Worm (Caenorhabditis elegans) whole organism, late embryonic: ENCODE data around the gene srp-8.
A peak's percentile ranks its signal among the peaks of the same experiment; 100 is the strongest.

Experiments used
- C38D4.7 ChIP-seq: fragments of 200-800 bp; sonication (Bioruptor generic); optimal IDR thresholded peaks from 2 replicates; lab custom pipeline; 2018; ENCODE audit warnings: mild to moderate bottlenecking, missing genetic modification characterization, moderate library complexity, missing compliant biosample characterization
- K09A11.1 ChIP-seq: sonication (generic microtip); optimal IDR thresholded peaks from 2 replicates; lab custom pipeline; 2017; ENCODE audit warnings: antibody characterized with exemption, mild to moderate bottlenecking, missing genetic modification characterization, missing compliant biosample characterization; ENCODE audit not compliant: insufficient read depth
- ama-1 ChIP-seq: fragments of 150-350 bp; optimal IDR thresholded peaks from 2 replicates; lab custom pipeline; 2014
- ceh-14 ChIP-seq: sonication (generic microtip); optimal IDR thresholded peaks from 2 replicates; lab custom pipeline; 2016; ENCODE audit warnings: missing genotype, missing genetic modification characterization, missing compliant biosample characterization
- ceh-19 ChIP-seq: fragments of 200-800 bp; sonication (Bioruptor generic); optimal IDR thresholded peaks from 2 replicates; lab custom pipeline; 2018; ENCODE audit warnings: mild to moderate bottlenecking, missing genetic modification characterization, missing compliant biosample characterization
- ceh-22 ChIP-seq: sonication (generic microtip); optimal IDR thresholded peaks from 2 replicates; lab custom pipeline; 2017; ENCODE audit warnings: missing biosample characterization, missing genetic modification characterization
- ceh-24 ChIP-seq: sonication (generic microtip); optimal IDR thresholded peaks from 2 replicates; lab custom pipeline; 2016; ENCODE audit warnings: mild to moderate bottlenecking, missing genetic modification characterization, missing compliant biosample characterization
- ceh-30 ChIP-seq: fragments of 150-350 bp; optimal IDR thresholded peaks from 2 replicates; lab custom pipeline; 2014; ENCODE audit warnings: missing biosample characterization, missing genetic modification characterization
- ceh-31 ChIP-seq: sonication (generic microtip); optimal IDR thresholded peaks from 2 replicates; lab custom pipeline; 2016; ENCODE audit warnings: missing genetic modification characterization, missing compliant biosample characterization
- ceh-34 ChIP-seq: sonication (generic microtip); optimal IDR thresholded peaks from 2 replicates; lab custom pipeline; 2016; ENCODE audit warnings: mild to moderate bottlenecking, missing genetic modification characterization, missing compliant biosample characterization
- ceh-45 ChIP-seq: fragments of 200-800 bp; sonication (Bioruptor generic); IDR thresholded peaks from 2 replicates; pipeline ENCODE4 v1.3.6; 2022; ENCODE audit warnings: missing genetic modification reagents, missing genetic modification characterization, missing compliant biosample characterization
- ceh-48 ChIP-seq: sonication (generic microtip); optimal IDR thresholded peaks from 2 replicates; lab custom pipeline; 2016; ENCODE audit warnings: missing genetic modification characterization, inconsistent platforms, missing compliant biosample characterization
- dmd-4 ChIP-seq: sonication (generic microtip); optimal IDR thresholded peaks from 2 replicates; lab custom pipeline; 2016; ENCODE audit warnings: borderline replicate concordance, missing genetic modification characterization, missing compliant biosample characterization
- dve-1 ChIP-seq: sonication (generic microtip); optimal IDR thresholded peaks from 2 replicates; lab custom pipeline; 2017; ENCODE audit warnings: antibody characterized with exemption, mild to moderate bottlenecking, missing genetic modification characterization, missing compliant biosample characterization
- elt-2 ChIP-seq: sonication (generic microtip); optimal IDR thresholded peaks from 2 replicates; lab custom pipeline; 2016; ENCODE audit warnings: missing genetic modification reagents, missing genetic modification characterization, missing compliant biosample characterization
- ets-4 ChIP-seq: sonication (generic microtip); optimal IDR thresholded peaks from 2 replicates; lab custom pipeline; 2016; ENCODE audit warnings: missing genetic modification characterization, missing compliant biosample characterization
- eyg-1 ChIP-seq: sonication (generic microtip); optimal IDR thresholded peaks from 2 replicates; lab custom pipeline; 2016; ENCODE audit warnings: missing genotype, missing genetic modification characterization, missing compliant biosample characterization
- fkh-10 ChIP-seq: fragments of 150-350 bp; optimal IDR thresholded peaks from 2 replicates; lab custom pipeline; 2014; ENCODE audit warnings: missing biosample characterization, missing genetic modification reagents, missing genetic modification characterization
- gmeb-2 ChIP-seq: sonication (generic microtip); optimal IDR thresholded peaks from 2 replicates; lab custom pipeline; 2016; ENCODE audit warnings: missing genetic modification characterization, inconsistent platforms, missing compliant biosample characterization
- hlh-15 ChIP-seq: sonication (generic microtip); optimal IDR thresholded peaks from 2 replicates; lab custom pipeline; 2016; ENCODE audit warnings: missing genetic modification characterization, missing compliant biosample characterization
- lin-11 ChIP-seq: fragments of 200-800 bp; sonication (Bioruptor generic); optimal IDR thresholded peaks from 2 replicates; lab custom pipeline; 2018; ENCODE audit warnings: mild to moderate bottlenecking, missing genetic modification characterization, missing compliant biosample characterization
- madf-2 ChIP-seq: sonication (generic microtip); optimal IDR thresholded peaks from 2 replicates; lab custom pipeline; 2017; ENCODE audit warnings: missing genetic modification characterization, missing compliant biosample characterization
- mec-3 ChIP-seq: sonication (generic microtip); optimal IDR thresholded peaks from 2 replicates; lab custom pipeline; 2016; ENCODE audit warnings: borderline replicate concordance, missing genetic modification characterization, missing compliant biosample characterization
- nhr-11 ChIP-seq: fragments of 150-350 bp; optimal IDR thresholded peaks from 2 replicates; lab custom pipeline; 2014; ENCODE audit warnings: missing biosample characterization, missing genetic modification characterization
- nhr-232 ChIP-seq: sonication (generic microtip); optimal IDR thresholded peaks from 2 replicates; lab custom pipeline; 2016; ENCODE audit warnings: missing genetic modification characterization, missing compliant biosample characterization
- npax-4 ChIP-seq: sonication (generic microtip); optimal IDR thresholded peaks from 2 replicates; lab custom pipeline; 2016; ENCODE audit warnings: missing genetic modification characterization, missing compliant biosample characterization
- pat-9 ChIP-seq: fragments of 200-800 bp; sonication (Bioruptor generic); optimal IDR thresholded peaks from 2 replicates; lab custom pipeline; 2018; ENCODE audit warnings: mild to moderate bottlenecking, missing genetic modification characterization, moderate library complexity, missing compliant biosample characterization
- pax-1 ChIP-seq: fragments of 150-350 bp; optimal IDR thresholded peaks from 2 replicates; lab custom pipeline; 2014; ENCODE audit warnings: missing biosample characterization, missing genetic modification characterization
- pha-4 ChIP-seq: fragments of 150-350 bp; optimal IDR thresholded peaks from 2 replicates; lab custom pipeline; 2018; ENCODE audit warnings: missing biosample characterization, missing genetic modification reagents, missing genetic modification characterization
- pqm-1 ChIP-seq: sonication (generic microtip); optimal IDR thresholded peaks from 2 replicates; lab custom pipeline; 2016; ENCODE audit warnings: missing genetic modification characterization, missing compliant biosample characterization
- ref-2 ChIP-seq: sonication (generic microtip); optimal IDR thresholded peaks from 2 replicates; lab custom pipeline; 2016; ENCODE audit warnings: missing genetic modification characterization, missing compliant biosample characterization
- rnt-1 ChIP-seq: sonication (generic microtip); optimal IDR thresholded peaks from 2 replicates; lab custom pipeline; 2016; ENCODE audit warnings: missing genetic modification characterization, missing compliant biosample characterization
- sdc-2 ChIP-seq: sonication (generic microtip); optimal IDR thresholded peaks from 2 replicates; lab custom pipeline; 2016; ENCODE audit warnings: missing genotype, missing genetic modification characterization, missing compliant biosample characterization
- sox-2 ChIP-seq: fragments of 200-800 bp; sonication (Bioruptor generic); IDR thresholded peaks from 2 replicates; pipeline ENCODE4 v1.3.6; 2022; ENCODE audit warnings: missing genetic modification reagents, missing genetic modification characterization, missing compliant biosample characterization
- sox-4 ChIP-seq: sonication (generic microtip); optimal IDR thresholded peaks from 2 replicates; lab custom pipeline; 2017; ENCODE audit warnings: mild to moderate bottlenecking, missing genetic modification characterization, inconsistent platforms, missing compliant biosample characterization
- tbx-7 ChIP-seq: sonication (generic microtip); optimal IDR thresholded peaks from 2 replicates; lab custom pipeline; 2016; ENCODE audit warnings: missing genotype, missing genetic modification characterization, missing compliant biosample characterization
- ttx-3 ChIP-seq: sonication (generic microtip); optimal IDR thresholded peaks from 2 replicates; lab custom pipeline; 2016; ENCODE audit warnings: missing genetic modification reagents, missing genetic modification characterization, missing compliant biosample characterization
- unc-3 ChIP-seq, 2 experiments: fragments of 200-800 bp in 1 of 2; sonication (Bioruptor generic) in 1 of 2; sonication (generic microtip) in 1 of 2; conservative IDR thresholded peaks in 1 of 2; optimal IDR thresholded peaks in 1 of 2; 2 replicates each; pipeline versions ENCODE4 v1.3.6 to Lab custom; 2016 to 2022; ENCODE audit warnings: missing compliant biosample characterization in 2 of 2, missing genetic modification characterization in 2 of 2, missing genetic modification reagents in 1 of 2
- unc-86 ChIP-seq: sonication (generic microtip); optimal IDR thresholded peaks from 2 replicates; lab custom pipeline; 2016; ENCODE audit warnings: missing genetic modification characterization, missing compliant biosample characterization
- zip-5 ChIP-seq: sonication (generic microtip); optimal IDR thresholded peaks from 2 replicates; lab custom pipeline; 2016; ENCODE audit warnings: missing genetic modification characterization, missing compliant biosample characterization

Gene srp-8

ce11 chrV:8215158-8215557, 31.7 kb downstream of the srp-8 start:
- TF ChIP-seq ceh-22 (tag; lab: Kevin White, UChicago) (no peak), gmeb-2 (tag; lab: Kevin White, UChicago) (no peak), ceh-45 (no peak), nhr-232 (tag; lab: Kevin White, UChicago) (no peak), ceh-31 (no peak), ref-2 (tag; lab: Kevin White, UChicago) (no peak), lin-11 (tag; lab: Kevin White, UChicago) (no peak), ets-4 (tag; lab: Kevin White, UChicago) (no peak), sox-4 (no peak), dve-1 (tag; lab: Kevin White, UChicago) (no peak), zip-5 (tag; lab: Kevin White, UChicago) (no peak), elt-2 (tag; lab: Kevin White, UChicago) (no peak)

ce11 chrV:8217118-8217517, 33.6 kb downstream of the srp-8 start:
- TF ChIP-seq npax-4 (no peak), elt-2 (tag; lab: Kevin White, UChicago) (peak; percentile 87)
- TF ChIP-seq, all 69 proteins: peak for 1

ce11 chrV:8217661-8218265, 34.3 kb downstream of the srp-8 start, which contains the start of gene K07C11.8:
TSS of gene K07C11.8 (minus strand) at chrV:8217884.
- TF ChIP-seq ceh-48 (tag; lab: Kevin White, UChicago), result peak; percentile 51
- no peak for TF ChIP-seq pha-4 (tag; lab: Kevin White, UChicago)
- TF ChIP-seq, all 69 proteins: peak for 1

ce11 chrV:8219550-8219949, 36.1 kb downstream of the srp-8 start:
- TF ChIP-seq fkh-10 (GFP tag; lab: Kevin White, UChicago) (no peak), ceh-19 (no peak), ceh-22 (tag; lab: Kevin White, UChicago) (no peak), ttx-3 (tag; lab: Kevin White, UChicago) (no peak), ceh-45 (no peak), unc-86 (tag; lab: Kevin White, UChicago) (no peak), ceh-34 (tag; lab: Kevin White, UChicago) (no peak), nhr-11 (no peak), nhr-232 (tag; lab: Kevin White, UChicago) (no peak), dmd-4 (tag; lab: Kevin White, UChicago) (no peak), K09A11.1 (tag; lab: Kevin White, UChicago) (no peak), ama-1 (no peak), hlh-15 (no peak), eyg-1 (no peak), rnt-1 (tag; lab: Kevin White, UChicago) (no peak), ceh-30 (tag; lab: Kevin White, UChicago) (no peak), ceh-14 (tag; lab: Kevin White, UChicago) (no peak), C38D4.7 (GFP tag; lab: Kevin White, UChicago) (no peak)
- TF ChIP-seq, all 69 proteins: peak for 0

ce11 chrV:8221083-8221538, 37.6 kb downstream of the srp-8 start, which contains the start of the genes cogc-6 and air-1:
TSS of gene cogc-6 (minus strand) at chrV:8221316.
TSS of gene air-1 (plus strand) at chrV:8221488.
- TF ChIP-seq ceh-45 (no peak), pqm-1 (tag; lab: Kevin White, UChicago) (no peak), npax-4 (no peak), tbx-7 (no peak)

ce11 chrV:8223417-8223816, 39.9 kb downstream of the srp-8 start:
- no peak for TF ChIP-seq pax-1 (tag; lab: Kevin White, UChicago)
- TF ChIP-seq unc-3 (GFP tag; conservative IDR thresholded peaks at IDR 0.05; lab: Robert Waterston, UW), result no peak
- no peak for TF ChIP-seq unc-3 (tag; optimal IDR thresholded peaks at IDR 0.05; lab: Kevin White, UChicago)
- TF ChIP-seq C38D4.7 (GFP tag; lab: Kevin White, UChicago), result no peak
- no peak for TF ChIP-seq ceh-31
- no peak for TF ChIP-seq fkh-10 (GFP tag; lab: Kevin White, UChicago)
- no peak for TF ChIP-seq dve-1 (tag; lab: Kevin White, UChicago)
- TF ChIP-seq ttx-3 (tag; lab: Kevin White, UChicago), result no peak
- TF ChIP-seq madf-2, result no peak
- TF ChIP-seq ceh-48 (tag; lab: Kevin White, UChicago), result no peak
- no peak for TF ChIP-seq ceh-14 (tag; lab: Kevin White, UChicago)
- no peak for TF ChIP-seq pat-9 (tag; lab: Kevin White, UChicago)
- TF ChIP-seq ceh-45, result no peak
- TF ChIP-seq sox-2 (GFP tag; lab: Robert Waterston, UW), result no peak
- no peak for TF ChIP-seq mec-3 (tag; lab: Kevin White, UChicago)
- TF ChIP-seq unc-86 (tag; lab: Kevin White, UChicago), result no peak
- TF ChIP-seq sdc-2 (tag; lab: Kevin White, UChicago), result no peak
- no peak for TF ChIP-seq ceh-24
- no peak for TF ChIP-seq ceh-19
- no peak for TF ChIP-seq gmeb-2 (tag; lab: Kevin White, UChicago)
- TF ChIP-seq, all 69 proteins: peak for 0
